Fruit fly (Drosophila melanogaster): ENCODE results near the gene Abd-B.

Abd-B gene

dm6 chr3R:16986181-16987074 is 14.4 kb upstream of the Abd-B start (continued):
- TF ChIP-seq Dbx (GFP tag; IDR thresholded peaks at IDR 0.05): peak; percentile 98
- peak; percentile 96 for TF ChIP-seq CG17612 (GFP tag; IDR thresholded peaks at IDR 0.05)
- TF ChIP-seq rib (GFP tag; IDR thresholded peaks at IDR 0.05): peak; percentile 98
- TF ChIP-seq Xrp1 (GFP tag; IDR thresholded peaks at IDR 0.05): peak; percentile 90
- peak; percentile 43 for TF ChIP-seq Sox100B (GFP tag; optimal IDR thresholded peaks at IDR 0.05)
- peak; percentile 98 for TF ChIP-seq Atf6 (GFP tag; IDR thresholded peaks at IDR 0.05)
- peak; percentile 95 for TF ChIP-seq Meics (GFP tag; optimal IDR thresholded peaks at IDR 0.05)
- TF ChIP-seq dan (GFP tag; IDR thresholded peaks at IDR 0.05): peak; percentile 79
- TF ChIP-seq Lim3 (GFP tag; IDR thresholded peaks at IDR 0.05): peak; percentile 90
- TF ChIP-seq CG10209 (GFP tag; optimal IDR thresholded peaks at IDR 0.05): peak; percentile 93
- TF ChIP-seq gfzf (GFP tag; optimal IDR thresholded peaks at IDR 0.05): peak; percentile 11
- peak; percentile 84 for TF ChIP-seq peb (GFP tag; IDR thresholded peaks at IDR 0.05)
- TF ChIP-seq Mes4 (GFP tag; optimal IDR thresholded peaks at IDR 0.05): peak; percentile 81
- peak; percentile 83 for TF ChIP-seq CG17359 (tag; optimal IDR thresholded peaks at IDR 0.05)
- TF ChIP-seq Dll (GFP tag; IDR thresholded peaks at IDR 0.05; ENCODE audit: partially characterized antibody): no peak
- peak; percentile 98 for TF ChIP-seq HmgZ (tag; optimal IDR thresholded peaks at IDR 0.05)
- peak; percentile 92 for TF ChIP-seq ara (GFP tag; IDR thresholded peaks at IDR 0.05)
- TF ChIP-seq D (optimal IDR thresholded peaks at IDR 0.05): no peak
- peak; percentile 45 for TF ChIP-seq D (GFP tag; optimal IDR thresholded peaks at IDR 0.05)
- TF ChIP-seq Ravus (GFP tag; IDR thresholded peaks at IDR 0.05): peak; percentile 83
- TF ChIP-seq Camta (GFP tag; optimal IDR thresholded peaks at IDR 0.05): peak; percentile 86
- no peak for TF ChIP-seq tna (GFP tag; IDR thresholded peaks at IDR 0.05; ENCODE audit: partially characterized antibody)
- TF ChIP-seq CG11398 (GFP tag; optimal IDR thresholded peaks at IDR 0.05): peak; percentile 91
- TF ChIP-seq tio (GFP tag; optimal IDR thresholded peaks at IDR 0.05): peak; percentile 82
- peak; percentile 85 for TF ChIP-seq CG4328 (GFP tag; optimal IDR thresholded peaks at IDR 0.05)
- peak; percentile 97 for TF ChIP-seq dpn (GFP tag; optimal IDR thresholded peaks at IDR 0.05)
- no peak for TF ChIP-seq Tbp (GFP tag; optimal IDR thresholded peaks at IDR 0.05)
- peak; percentile 47; the same call in 1 of the 2 replicates for TF ChIP-seq Dip2 (GFP tag; IDR thresholded peaks at IDR 0.05)
- peak; percentile 82 for TF ChIP-seq jing (GFP tag; optimal IDR thresholded peaks at IDR 0.05)
- TF ChIP-seq h (optimal IDR thresholded peaks at IDR 0.05): no peak
- peak; percentile 95 for TF ChIP-seq Bteb2 (GFP tag; optimal IDR thresholded peaks at IDR 0.05)
- TF ChIP-seq nau (GFP tag; optimal IDR thresholded peaks at IDR 0.05): peak; percentile 77
- TF ChIP-seq Lhr (GFP tag; optimal IDR thresholded peaks at IDR 0.05): peak; percentile 28
- peak; percentile 94 for TF ChIP-seq jumu (GFP tag; optimal IDR thresholded peaks at IDR 0.05)
- peak; percentile 43 for TF ChIP-seq CG10267 (tag; optimal IDR thresholded peaks at IDR 0.05)
- TF ChIP-seq Nf-YB (GFP tag; optimal IDR thresholded peaks at IDR 0.05): peak; percentile 62
- TF ChIP-seq CG18764 (GFP tag; optimal IDR thresholded peaks at IDR 0.05): peak; percentile 66
- TF ChIP-seq CG4404 (GFP tag; IDR thresholded peaks at IDR 0.05): peak; percentile 95
- TF ChIP-seq CG6272 (GFP tag; IDR thresholded peaks at IDR 0.05): peak; percentile 91
- peak; percentile 86 for TF ChIP-seq CG30431 (GFP tag; optimal IDR thresholded peaks at IDR 0.05)
- TF ChIP-seq CG10321 (GFP tag; IDR thresholded peaks at IDR 0.05): peak; percentile 80
- peak; percentile 97 for TF ChIP-seq B-H2 (GFP tag; optimal IDR thresholded peaks at IDR 0.05)
- TF ChIP-seq disco-r (GFP tag; optimal IDR thresholded peaks at IDR 0.05): peak; percentile 87
- TF ChIP-seq CG14667 (GFP tag; IDR thresholded peaks at IDR 0.05): peak; percentile 92
- TF ChIP-seq Hmx (GFP tag; optimal IDR thresholded peaks at IDR 0.05): peak; percentile 77
- peak; percentile 68 for TF ChIP-seq nerfin-1 (tag; optimal IDR thresholded peaks at IDR 0.05)
- TF ChIP-seq Atf-2 (GFP tag; optimal IDR thresholded peaks at IDR 0.05): peak; percentile 90
- TF ChIP-seq CG17802 (tag; optimal IDR thresholded peaks at IDR 0.05): peak; percentile 54
- peak; percentile 89 for TF ChIP-seq odd (GFP tag; optimal IDR thresholded peaks at IDR 0.05)
- no peak for TF ChIP-seq Kr (GFP tag; optimal IDR thresholded peaks at IDR 0.05)

All from whole organism, embryonic.